Worm (Caenorhabditis elegans) whole organism, dauer: ENCODE measurements around the gene citk-2.

Experiments
- unc-62 ChIP-seq: sonication (generic microtip); optimal IDR thresholded peaks from 2 replicates; lab custom pipeline; 2017; ENCODE audit warnings: missing biosample characterization, missing genetic modification reagents, missing genetic modification characterization

Gene citk-2

DNA sequence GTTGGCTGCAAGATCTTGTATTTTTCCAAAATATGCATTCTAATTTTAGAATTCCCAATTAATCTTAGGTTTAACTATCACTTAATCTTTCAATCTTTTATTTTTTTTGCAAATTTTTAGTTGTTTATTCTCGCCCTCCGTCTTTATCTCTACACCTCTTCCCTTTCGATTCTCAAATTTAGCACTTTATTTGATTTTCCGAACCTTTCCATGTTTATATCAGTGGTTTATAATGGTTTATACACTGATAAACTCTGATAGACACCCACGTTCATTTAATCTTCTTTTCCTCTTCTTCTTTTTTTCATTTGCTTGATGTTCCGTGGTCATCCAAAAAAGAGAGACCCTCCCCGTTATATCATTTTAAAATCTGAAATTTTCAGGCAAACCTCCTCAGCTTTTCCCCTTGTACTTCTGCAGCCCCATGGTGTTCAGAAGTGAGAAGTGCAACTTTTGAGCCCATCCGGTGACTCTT is 23.1 kb downstream of the citk-2 start, which contains the start of the genes nsy-1 and F59A6.13:
Gene nsy-1 (plus strand): TSS at position 377 of the 475 bp plus-strand sequence.
Gene F59A6.13 (plus strand): TSS at position 425 of the 475 bp plus-strand sequence.
- no peak for TF ChIP-seq unc-62 (GFP tag; lab: Kevin White, UChicago)

DNA sequence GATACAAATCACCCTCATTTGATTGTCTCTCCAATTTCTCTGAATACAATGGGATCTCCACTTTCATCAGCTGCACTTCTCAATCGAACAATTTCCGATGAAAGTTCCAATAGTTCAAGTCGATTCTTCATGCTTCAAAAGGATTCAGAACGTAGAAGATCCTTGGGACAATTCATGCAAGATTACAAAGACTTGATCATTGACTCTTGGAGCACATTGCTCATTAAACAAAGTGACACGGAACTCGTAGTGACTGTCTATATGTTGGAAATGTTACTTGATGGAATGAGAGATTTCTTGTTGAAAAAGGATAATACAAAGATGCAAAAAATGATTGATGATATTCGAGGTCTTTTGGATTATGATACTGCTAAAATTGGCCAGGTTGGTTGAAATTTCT is 28.6 kb downstream of the citk-2 start:
- TF ChIP-seq unc-62 (GFP tag; lab: Kevin White, UChicago), result no peak

DNA sequence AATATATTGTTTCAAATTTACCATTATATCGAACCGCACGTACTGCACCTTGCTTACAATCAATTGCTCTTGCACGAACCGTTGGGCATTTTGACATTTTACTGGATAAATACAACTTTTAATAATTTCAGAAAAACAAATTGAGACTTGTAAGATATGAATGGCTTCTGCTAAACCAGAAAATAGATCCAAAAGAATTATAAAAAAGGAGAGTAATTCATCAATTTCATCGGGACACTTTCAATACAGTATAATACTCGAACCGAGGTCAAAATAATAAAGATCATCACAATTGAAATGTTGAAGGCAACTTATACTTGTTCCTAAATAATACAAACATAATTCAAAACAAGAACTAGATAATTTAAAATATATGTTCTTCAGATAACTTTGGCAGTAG is 32.3 kb downstream of the citk-2 start, which contains the start of gene wdr-83:
Gene wdr-83 (minus strand): TSS at position 101 of the 400 bp plus-strand sequence.
- no peak for TF ChIP-seq unc-62 (GFP tag; lab: Kevin White, UChicago)

DNA sequence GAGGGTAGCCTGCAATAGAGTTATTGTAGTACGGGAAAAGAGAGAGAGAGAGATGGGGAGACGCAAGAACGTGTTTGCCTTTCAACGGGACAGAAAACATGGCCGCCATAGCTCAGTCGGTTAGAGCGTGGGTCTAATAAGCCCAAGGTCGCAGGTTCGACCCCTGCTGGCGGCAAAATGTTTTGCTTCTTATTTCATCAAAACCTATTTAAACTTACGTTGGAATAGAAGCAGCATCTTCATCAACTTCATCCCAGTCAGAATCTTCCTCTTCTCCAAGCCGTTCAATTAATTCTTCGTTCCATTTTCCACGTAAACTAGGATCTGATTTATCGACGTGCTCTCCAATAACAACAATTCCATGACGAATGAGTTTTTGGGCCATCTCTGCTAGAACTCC is 33.3 kb downstream of the citk-2 start:
- no peak for TF ChIP-seq unc-62 (GFP tag; lab: Kevin White, UChicago)

DNA sequence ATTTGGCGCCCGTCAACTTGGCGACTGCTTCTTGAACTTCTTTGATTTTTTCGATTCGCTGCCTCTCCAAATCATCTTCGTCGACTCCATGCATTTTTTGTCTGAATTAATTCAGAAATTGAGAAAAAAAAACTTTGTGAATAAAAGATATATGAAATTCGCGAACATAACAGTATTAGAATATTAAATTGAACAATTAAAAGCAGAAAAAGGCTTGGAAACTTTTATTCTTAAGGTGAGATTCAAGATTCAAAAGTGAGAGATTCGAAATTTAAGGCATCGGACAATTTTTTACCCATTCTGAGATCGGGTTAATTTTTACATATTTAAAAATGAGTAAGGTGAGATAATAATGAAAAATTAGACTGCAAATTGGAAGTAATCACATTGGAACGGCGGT is 34.6 kb downstream of the citk-2 start, which contains the start of gene F33G12.3:
Gene F33G12.3 (minus strand): TSS at position 101 of the 400 bp plus-strand sequence.
- no peak for TF ChIP-seq unc-62 (GFP tag; lab: Kevin White, UChicago)

DNA sequence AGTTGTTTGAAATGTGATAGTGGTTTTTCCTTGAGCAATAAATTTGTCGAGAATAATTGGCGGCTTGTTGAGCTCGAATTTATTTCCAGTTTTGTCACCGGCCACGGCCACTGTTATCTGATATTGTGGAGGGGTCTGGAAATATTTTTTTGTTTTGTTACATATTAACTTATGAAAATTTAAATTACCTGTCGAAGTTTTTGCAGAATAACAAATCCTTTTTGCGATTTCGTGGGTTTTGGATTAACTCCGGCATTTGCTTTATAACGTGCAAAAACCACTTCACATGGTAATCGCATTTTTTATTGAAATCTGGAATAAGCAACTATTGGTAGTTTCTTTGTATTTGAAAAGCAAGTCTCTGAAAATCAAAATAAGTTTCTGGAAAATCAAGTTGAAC is 36.8 kb downstream of the citk-2 start, which contains the start of gene lrr-1:
Gene lrr-1 (minus strand): TSS at position 312 of the 400 bp plus-strand sequence.
- TF ChIP-seq unc-62 (GFP tag; lab: Kevin White, UChicago), result no peak

DNA sequence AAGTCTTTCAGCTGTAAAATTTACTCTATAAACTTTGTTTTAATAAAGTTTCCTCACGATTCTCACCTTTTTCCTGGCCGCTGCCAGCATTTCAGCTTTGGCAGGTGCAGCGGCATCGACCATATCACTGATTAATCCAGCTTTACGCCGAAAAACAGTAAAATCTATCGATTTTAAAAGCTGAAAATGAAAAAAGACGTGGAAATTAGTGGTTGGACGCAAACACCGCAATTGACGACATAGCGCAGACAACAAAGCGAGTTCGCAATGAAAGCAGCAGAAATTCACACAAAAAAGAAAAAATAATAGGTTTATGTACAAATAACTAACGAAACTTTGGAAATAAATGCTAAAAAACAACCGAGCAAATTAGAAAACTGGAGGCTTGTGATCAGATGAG is 40.6 kb downstream of the citk-2 start, which contains the start of gene golg-2:
Gene golg-2 (minus strand): TSS at position 180 of the 400 bp plus-strand sequence.
- TF ChIP-seq unc-62 (GFP tag; lab: Kevin White, UChicago), result no peak

DNA sequence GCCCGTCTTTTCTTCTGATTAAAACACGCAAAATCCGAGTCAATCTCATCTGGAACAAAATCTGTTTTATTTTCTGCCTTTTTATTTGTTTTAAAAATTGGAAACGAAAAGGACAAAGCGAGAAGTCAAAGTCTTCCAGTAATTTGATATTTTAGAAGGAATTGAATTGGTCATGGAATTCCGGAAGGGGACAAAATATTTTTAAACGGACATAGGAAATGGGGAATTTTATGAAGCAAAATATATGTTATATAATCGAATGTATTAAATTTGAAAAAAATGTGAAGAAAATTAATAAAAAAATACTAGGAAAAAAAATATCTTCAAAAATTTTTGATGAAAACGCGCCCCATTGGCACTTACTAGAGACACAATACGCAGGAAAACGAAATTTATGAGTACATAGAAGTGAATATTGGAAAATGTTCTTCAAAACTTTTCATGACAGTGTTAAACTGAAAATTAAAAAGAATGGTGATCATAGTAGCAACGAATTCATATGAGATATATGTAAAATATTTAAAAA is 41.4 kb downstream of the citk-2 start, which contains the start of gene F33G12.7:
Gene F33G12.7 (minus strand): TSS at position 51 of the 526 bp plus-strand sequence.
- no peak for TF ChIP-seq unc-62 (GFP tag; lab: Kevin White, UChicago)

DNA sequence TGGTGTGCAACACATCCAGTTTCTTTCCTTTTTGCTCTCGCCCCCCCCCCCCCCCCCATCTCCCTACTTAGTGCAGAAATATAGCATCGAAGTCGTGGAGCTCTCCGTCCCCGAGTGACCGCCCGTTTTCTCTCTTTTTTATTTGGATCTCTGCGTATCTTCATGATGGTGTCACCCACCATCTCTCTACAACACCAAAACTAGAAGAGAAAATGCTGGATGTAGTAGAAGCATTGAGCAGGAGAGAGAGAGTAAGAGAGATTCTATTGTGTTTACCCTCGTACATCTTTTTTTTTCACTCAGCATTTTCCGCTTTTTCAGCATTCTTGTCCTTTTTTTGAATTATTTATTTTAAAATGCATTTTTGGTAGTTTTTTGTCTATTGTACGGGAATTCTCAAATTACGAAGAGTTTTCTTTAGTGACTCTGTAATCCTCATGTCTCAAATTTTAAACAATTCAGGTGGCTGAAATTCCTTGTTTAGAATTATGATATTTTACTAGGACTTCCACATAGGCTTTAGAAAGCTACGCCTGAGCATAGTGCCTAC is 43.1 kb downstream of the citk-2 start:
- no peak for TF ChIP-seq unc-62 (GFP tag; lab: Kevin White, UChicago)

DNA sequence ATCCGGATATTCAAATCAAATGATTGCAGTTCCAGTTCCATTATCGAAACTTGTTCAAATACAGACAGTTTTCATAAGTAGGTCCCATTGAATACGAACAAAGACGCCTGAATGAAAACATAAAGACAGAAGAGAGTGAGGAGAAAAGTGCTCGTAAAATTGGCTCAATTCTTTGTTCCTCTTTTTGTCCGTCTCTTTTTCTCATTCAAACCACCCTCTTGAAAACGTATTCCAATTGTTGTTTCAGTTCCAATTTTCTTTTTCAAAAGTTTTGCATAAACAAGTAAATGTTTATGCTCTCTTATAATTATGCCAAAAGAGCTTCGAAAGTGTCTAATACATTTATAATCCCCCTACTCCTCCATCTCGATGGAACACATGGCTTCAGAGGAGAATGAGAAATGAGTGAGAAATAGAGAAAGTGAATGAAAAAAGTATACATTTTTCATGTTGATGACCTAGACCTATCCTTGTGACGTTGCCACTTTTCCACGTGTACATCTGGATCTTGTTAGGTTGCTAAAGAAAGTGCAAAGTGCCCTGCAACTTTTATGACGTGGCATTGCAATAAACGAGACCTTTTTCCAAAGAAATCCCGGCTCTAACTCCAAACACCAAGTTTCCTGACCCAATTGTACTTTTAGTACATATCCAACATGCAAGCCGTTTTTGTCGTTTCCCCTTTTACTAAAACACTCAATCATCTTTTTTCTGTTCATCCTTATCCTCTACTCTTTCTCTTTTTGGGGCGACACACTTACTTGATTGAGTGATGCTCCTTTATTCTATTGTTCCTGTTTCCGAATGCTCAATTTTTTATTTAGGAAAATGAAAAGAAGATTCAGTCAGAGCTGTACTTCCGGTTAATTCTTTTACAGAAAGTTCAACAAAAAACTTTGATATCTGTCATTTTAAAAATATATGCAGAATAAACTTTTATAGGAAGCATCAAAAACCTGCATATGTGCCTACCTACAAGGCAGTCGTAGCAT is 47.2 kb downstream of the citk-2 start:
- no peak for TF ChIP-seq unc-62 (GFP tag; lab: Kevin White, UChicago)

DNA sequence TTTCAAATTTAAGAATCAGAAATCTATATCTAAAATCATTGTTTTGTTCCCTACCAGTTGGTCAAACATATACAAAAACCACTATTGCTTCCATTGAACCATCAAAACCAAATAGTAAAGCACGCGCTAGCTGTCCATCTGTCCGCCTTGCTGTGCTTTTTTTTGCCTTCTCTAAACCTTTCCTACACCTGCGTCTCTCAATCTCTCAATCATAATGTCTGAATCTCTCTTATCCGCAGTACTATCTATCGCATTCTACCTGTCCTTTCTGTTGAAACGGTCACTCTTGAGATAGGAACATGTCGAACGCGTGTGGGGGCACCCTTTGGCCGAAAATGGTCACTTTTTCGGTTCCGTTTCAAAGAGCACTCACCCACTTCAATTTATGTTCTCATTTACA is 48.0 kb downstream of the citk-2 start:
- no peak for TF ChIP-seq unc-62 (GFP tag; lab: Kevin White, UChicago)

DNA sequence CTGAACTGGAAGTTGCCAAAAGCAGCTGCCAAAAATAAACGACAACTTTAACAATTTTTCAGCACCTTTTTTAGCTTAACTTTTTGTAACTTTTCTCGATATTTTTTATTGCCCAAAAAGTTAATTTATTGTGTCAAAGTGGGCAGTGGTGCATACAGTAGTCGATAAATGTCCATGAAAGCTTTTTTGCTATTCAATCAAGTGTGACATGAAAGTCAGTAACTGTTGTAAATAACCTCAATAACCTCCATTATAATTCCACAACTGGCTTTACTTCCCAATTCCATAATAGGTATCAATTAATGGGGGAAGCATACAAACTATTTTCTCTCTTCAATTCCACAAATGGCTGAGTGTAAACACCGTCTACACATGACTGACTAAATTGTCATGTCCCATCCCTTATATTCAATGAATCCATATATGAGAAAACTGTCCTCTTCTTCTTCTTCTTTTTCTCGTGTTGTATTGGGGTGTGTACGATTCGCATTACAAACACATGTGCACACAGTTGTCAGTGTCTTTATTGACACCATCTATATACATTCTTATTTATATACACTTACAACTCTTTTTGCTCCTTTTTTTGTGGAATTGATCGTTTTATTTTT is 49.0 kb downstream of the citk-2 start:
- no peak for TF ChIP-seq unc-62 (GFP tag; lab: Kevin White, UChicago)

DNA sequence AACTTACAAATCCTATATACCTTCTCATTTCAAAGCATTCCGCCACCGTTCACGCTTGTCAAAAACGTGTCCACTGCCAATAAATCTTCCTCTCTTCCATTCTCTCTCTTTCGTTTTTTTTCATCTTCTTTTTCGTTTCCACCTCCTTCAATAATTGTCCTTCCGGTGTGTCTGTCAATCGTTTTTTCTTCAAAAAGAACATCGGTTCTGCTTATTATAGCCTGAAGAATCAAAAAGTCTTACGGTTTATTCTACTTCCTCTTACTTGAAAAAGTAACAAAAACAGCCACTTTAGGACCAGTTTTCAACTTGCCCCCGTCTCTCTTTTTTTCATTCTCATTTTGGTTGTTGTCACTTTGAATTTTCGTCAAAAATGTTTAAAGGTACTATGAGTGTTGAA is 49.9 kb downstream of the citk-2 start:
- TF ChIP-seq unc-62 (GFP tag; lab: Kevin White, UChicago), result no peak

DNA sequence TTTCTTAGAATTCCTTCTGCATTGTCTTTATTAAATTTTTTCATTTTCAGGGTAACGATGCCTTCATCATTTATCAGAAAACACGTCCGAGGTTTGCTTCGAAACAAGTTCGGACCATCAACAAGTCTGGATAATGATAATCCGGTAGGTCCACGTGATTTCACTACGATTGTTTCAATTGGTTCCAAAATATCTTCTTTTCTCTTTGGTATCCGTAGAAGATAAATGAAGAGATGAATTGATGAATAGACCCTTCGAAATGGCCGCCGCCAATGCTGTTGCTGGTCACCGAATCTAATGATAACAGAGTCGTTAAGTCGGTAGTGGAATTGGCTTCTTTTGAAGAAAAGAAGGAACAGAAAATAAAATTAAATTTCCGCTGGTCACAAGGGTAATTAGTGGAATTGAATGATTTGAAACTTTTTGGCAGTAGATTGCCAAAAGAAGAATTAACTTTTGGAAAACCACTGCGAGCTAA is 50.6 kb downstream of the citk-2 start, which contains the start of gene F33G12.6:
Gene F33G12.6 (plus strand): TSS at position 51 of the 478 bp plus-strand sequence.
- TF ChIP-seq unc-62 (GFP tag; lab: Kevin White, UChicago), result no peak

DNA sequence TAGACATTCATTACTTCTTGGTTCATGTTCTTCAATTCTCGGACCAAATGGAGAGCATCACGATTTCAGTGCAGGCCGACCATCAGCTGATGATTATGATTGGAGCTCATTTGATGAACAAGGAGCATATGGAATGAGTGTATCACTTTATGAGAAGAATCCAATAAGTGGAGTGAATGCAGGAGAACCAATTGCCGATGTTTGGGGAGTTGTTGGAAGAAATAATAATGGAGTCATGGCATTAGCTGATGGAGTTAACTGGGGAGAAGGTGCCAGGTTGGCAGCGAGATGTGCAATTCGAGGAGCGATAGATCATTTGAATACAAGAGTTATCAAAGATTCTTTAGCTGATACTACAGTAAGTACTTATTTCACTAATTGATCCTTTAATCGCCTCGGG is 51.5 kb downstream of the citk-2 start:
- no peak for TF ChIP-seq unc-62 (GFP tag; lab: Kevin White, UChicago)
